Fruit fly (Drosophila melanogaster) whole organism, embryonic: ENCODE measurements around the gene Drice.

Experiments used
- Ada2b ChIP-seq: fragments of 200-800 bp; sonication (Bioruptor generic); IDR thresholded peaks from 2 replicates; pipeline ENCODE4 v1.3.6; 2022; ENCODE audit warnings: missing biosample characterization, missing genetic modification characterization
- Atf3 ChIP-seq: fragments of 200-800 bp; sonication (Bioruptor generic); optimal IDR thresholded peaks from 3 replicates; lab custom pipeline; 2016; ENCODE audit warnings: missing biosample characterization, missing genetic modification characterization
- Bgb ChIP-seq: fragments of 200-800 bp; sonication (Bioruptor generic); IDR thresholded peaks from 2 replicates; pipeline ENCODE4 v1.3.6; 2022; ENCODE audit warnings: missing biosample characterization, missing genetic modification characterization; ENCODE audit not compliant: partially characterized antibody
- CG10209 ChIP-seq: fragments of 200-800 bp; sonication (Bioruptor generic); optimal IDR thresholded peaks from 3 replicates; lab custom pipeline; 2017; ENCODE audit warnings: missing biosample characterization, mild to moderate bottlenecking, missing genetic modification characterization, missing genetic modification reagents
- CG11456 ChIP-seq: fragments of 200-800 bp; sonication (Bioruptor generic); IDR thresholded peaks from 3 replicates; pipeline ENCODE4 v1.3.6; 2022; ENCODE audit warnings: missing biosample characterization, missing genetic modification characterization
- CG12236 ChIP-seq: fragments of 200-800 bp; sonication (Bioruptor generic); optimal IDR thresholded peaks from 2 replicates; lab custom pipeline; 2016; ENCODE audit warnings: missing biosample characterization, missing genetic modification characterization
- CG12299 ChIP-seq: fragments of 200-800 bp; sonication (Bioruptor generic); optimal IDR thresholded peaks from 2 replicates; lab custom pipeline; 2018; ENCODE audit warnings: missing biosample characterization, mild to moderate bottlenecking, missing genetic modification characterization
- CG14014 ChIP-seq: fragments of 200-800 bp; sonication (Bioruptor generic); IDR thresholded peaks from 2 replicates; pipeline ENCODE4 v1.3.6; 2022; ENCODE audit warnings: missing biosample characterization, missing genetic modification characterization
- CG15073 ChIP-seq: fragments of 200-800 bp; sonication (Bioruptor generic); optimal IDR thresholded peaks from 2 replicates; lab custom pipeline; 2016; ENCODE audit warnings: missing biosample characterization, missing genetic modification characterization
- CG1529 ChIP-seq: fragments of 200-800 bp; sonication (Bioruptor generic); optimal IDR thresholded peaks from 3 replicates; lab custom pipeline; 2018; ENCODE audit warnings: missing biosample characterization, missing genetic modification characterization
- CG15514 ChIP-seq: fragments of 200-800 bp; sonication (Bioruptor generic); optimal IDR thresholded peaks from 3 replicates; lab custom pipeline; 2017; ENCODE audit warnings: missing biosample characterization, missing genetic modification characterization, mild to moderate bottlenecking, moderate library complexity, missing genetic modification reagents
- CG15696 ChIP-seq: fragments of 200-800 bp; sonication (Bioruptor generic); optimal IDR thresholded peaks from 2 replicates; lab custom pipeline; 2019; ENCODE audit warnings: missing biosample characterization, mild to moderate bottlenecking, missing genetic modification characterization, moderate library complexity
- CG17186 ChIP-seq: fragments of 200-800 bp; sonication (Bioruptor generic); optimal IDR thresholded peaks from 3 replicates; lab custom pipeline; 2017; ENCODE audit warnings: missing biosample characterization, missing genetic modification reagents, missing genetic modification characterization
- CG1832 ChIP-seq: fragments of 200-800 bp; sonication (Bioruptor generic); optimal IDR thresholded peaks from 2 replicates; lab custom pipeline; 2017; ENCODE audit warnings: missing biosample characterization, mild to moderate bottlenecking, missing genetic modification characterization, inconsistent platforms
- CG34224 ChIP-seq: fragments of 200-800 bp; sonication (Bioruptor generic); IDR thresholded peaks from 3 replicates; pipeline ENCODE4 v1.3.6; 2022; ENCODE audit warnings: missing biosample characterization, missing genetic modification characterization; ENCODE audit not compliant: partially characterized antibody
- CG34422 ChIP-seq: fragments of 200-800 bp; sonication (Bioruptor generic); IDR thresholded peaks from 3 replicates; pipeline ENCODE4 v1.3.6; 2022; ENCODE audit warnings: missing biosample characterization, missing genetic modification characterization
- CG4617 ChIP-seq: fragments of 200-800 bp; sonication (Bioruptor generic); optimal IDR thresholded peaks from 3 replicates; lab custom pipeline; 2016; ENCODE audit warnings: missing biosample characterization, missing genetic modification characterization, borderline replicate concordance
- CG7357 ChIP-seq: fragments of 200-800 bp; sonication (Bioruptor generic); IDR thresholded peaks from 3 replicates; pipeline ENCODE4 v1.3.6; 2022; ENCODE audit warnings: missing biosample characterization, missing genetic modification characterization
- CG8281 ChIP-seq: fragments of 200-800 bp; sonication (Bioruptor generic); optimal IDR thresholded peaks from 2 replicates; lab custom pipeline; 2018; ENCODE audit warnings: missing biosample characterization, mild to moderate bottlenecking, missing genetic modification characterization, moderate library complexity
- CG9932 ChIP-seq: fragments of 200-800 bp; sonication (Bioruptor generic); IDR thresholded peaks from 2 replicates; pipeline ENCODE4 v1.3.6; 2022; ENCODE audit warnings: missing biosample characterization, missing genetic modification characterization
- Camta ChIP-seq: fragments of 200-800 bp; sonication (Bioruptor generic); optimal IDR thresholded peaks from 2 replicates; lab custom pipeline; 2016; ENCODE audit warnings: missing biosample characterization, missing genetic modification characterization
- Dad ChIP-seq: fragments of 200-800 bp; sonication (Bioruptor generic); optimal IDR thresholded peaks from 3 replicates; lab custom pipeline; 2016; ENCODE audit warnings: missing biosample characterization, missing genetic modification characterization
- Doc2 ChIP-seq: fragments of 200-800 bp; sonication (Bioruptor generic); IDR thresholded peaks from 2 replicates; pipeline ENCODE4 v1.3.6; 2022; ENCODE audit warnings: missing biosample characterization, missing genetic modification characterization
- Doc3 ChIP-seq: fragments of 200-800 bp; sonication (Bioruptor generic); IDR thresholded peaks from 3 replicates; pipeline ENCODE4 v1.3.6; 2022; ENCODE audit warnings: missing biosample characterization, missing genetic modification characterization; ENCODE audit not compliant: partially characterized antibody
- Dref ChIP-seq: fragments of 200-800 bp; sonication (Bioruptor generic); IDR thresholded peaks from 2 replicates; pipeline ENCODE4 v1.3.6; 2022; ENCODE audit warnings: missing biosample characterization, missing genetic modification characterization
- GATAe ChIP-seq: fragments of 200-800 bp; sonication (Bioruptor generic); conservative IDR thresholded peaks from 2 replicates; pipeline ENCODE4 v1.3.6; 2022; ENCODE audit warnings: missing biosample characterization, missing genetic modification characterization
- Hr39 ChIP-seq: fragments of >200 bp; optimal IDR thresholded peaks from 2 replicates; lab custom pipeline; 2017
- NC2β ChIP-seq: fragments of 200-800 bp; sonication (Bioruptor generic); optimal IDR thresholded peaks from 2 replicates; lab custom pipeline; 2016; ENCODE audit warnings: missing biosample characterization, missing genetic modification characterization
- Optix ChIP-seq: fragments of 200-800 bp; sonication (Bioruptor generic); IDR thresholded peaks from 3 replicates; pipeline ENCODE4 v1.3.6; 2022; ENCODE audit warnings: missing biosample characterization, missing genetic modification characterization
- Pdp1 ChIP-seq, 2 experiments: fragments of 200-800 bp; sonication (Bioruptor generic); optimal IDR thresholded peaks; 3 replicates each; lab custom pipeline; 2016; ENCODE audit warnings: missing biosample characterization in 2 of 2, missing genetic modification characterization in 2 of 2, mild to moderate bottlenecking in 1 of 2, moderate library complexity in 1 of 2
- TFAM ChIP-seq: fragments of 200-800 bp; sonication (Bioruptor generic); optimal IDR thresholded peaks from 2 replicates; lab custom pipeline; 2017; ENCODE audit warnings: missing biosample characterization, missing genetic modification characterization, inconsistent platforms
- cad ChIP-seq: fragments of >200 bp; optimal IDR thresholded peaks from 2 replicates; lab custom pipeline; 2017; ENCODE audit warnings: missing biosample characterization, missing genetic modification characterization
- chn ChIP-seq: fragments of 200-800 bp; sonication (Bioruptor generic); optimal IDR thresholded peaks from 2 replicates; lab custom pipeline; 2016; ENCODE audit warnings: missing biosample characterization, missing genetic modification characterization
- da ChIP-seq: fragments of 200-800 bp; sonication (Bioruptor generic); optimal IDR thresholded peaks from 2 replicates; lab custom pipeline; 2016; ENCODE audit warnings: missing biosample characterization, missing genetic modification characterization
- ems ChIP-seq: fragments of 200-800 bp; sonication (Bioruptor generic); optimal IDR thresholded peaks from 3 replicates; lab custom pipeline; 2016; ENCODE audit warnings: missing biosample characterization, missing genetic modification characterization
- eve ChIP-seq, 2 experiments: fragments of >200 bp; optimal IDR thresholded peaks; 2 replicates each; lab custom pipeline; 2017; ENCODE audit warnings: missing biosample characterization in 2 of 2, missing genetic modification characterization in 2 of 2
- gce ChIP-seq: fragments of 200-800 bp; sonication (Bioruptor generic); IDR thresholded peaks from 3 replicates; pipeline ENCODE4 v1.3.6; 2022; ENCODE audit warnings: missing biosample characterization, missing genetic modification characterization
- insv ChIP-seq, 2 experiments: fragments of 200-800 bp; sonication (Bioruptor generic); optimal IDR thresholded peaks; 3 replicates each; lab custom pipeline; 2016 to 2018; ENCODE audit warnings: missing biosample characterization in 2 of 2, missing genetic modification characterization in 2 of 2
- lab ChIP-seq: fragments of 200-800 bp; sonication (Bioruptor generic); optimal IDR thresholded peaks from 3 replicates; lab custom pipeline; 2017; ENCODE audit warnings: missing biosample characterization, missing genetic modification characterization, mild to moderate bottlenecking, moderate library complexity, missing genetic modification reagents
- lmd ChIP-seq: fragments of 200-800 bp; sonication (Bioruptor generic); IDR thresholded peaks from 2 replicates; pipeline ENCODE4 v1.3.6; 2022; ENCODE audit warnings: missing biosample characterization, missing genetic modification characterization
- lola ChIP-seq, 3 experiments: fragments of >200 bp in 2 of 3; fragments of 200-800 bp in 1 of 3; sonication (Bioruptor generic) in 1 of 3; optimal IDR thresholded peaks; 2 replicates each; lab custom pipeline; 2017 to 2019; ENCODE audit warnings: missing biosample characterization in 3 of 3, missing genetic modification characterization in 3 of 3, mild to moderate bottlenecking in 1 of 3, moderate library complexity in 1 of 3
- nerfin-2 ChIP-seq: fragments of 200-800 bp; sonication (Bioruptor generic); IDR thresholded peaks from 2 replicates; pipeline ENCODE4 v1.3.6; 2022; ENCODE audit warnings: missing biosample characterization, missing genetic modification characterization; ENCODE audit not compliant: partially characterized antibody
- prd ChIP-seq, 3 experiments: fragments of >200 bp in 2 of 3; fragments of 200-800 bp in 1 of 3; sonication (Bioruptor generic) in 1 of 3; optimal IDR thresholded peaks in 2 of 3; IDR thresholded peaks in 1 of 3; 2 replicates in 2 of 3; 3 replicates in 1 of 3; pipeline versions ENCODE4 v1.3.6 to Lab custom; 2017 to 2022; ENCODE audit warnings: missing biosample characterization in 1 of 3, missing genetic modification characterization in 1 of 3
- rib ChIP-seq: fragments of 200-800 bp; sonication (Bioruptor generic); IDR thresholded peaks from 2 replicates; pipeline ENCODE4 v1.3.6; 2022; ENCODE audit warnings: missing biosample characterization, missing genetic modification characterization
- schlank ChIP-seq: fragments of 200-800 bp; sonication (Bioruptor generic); optimal IDR thresholded peaks from 2 replicates; lab custom pipeline; 2018; ENCODE audit warnings: missing biosample characterization, mild to moderate bottlenecking, missing genetic modification characterization
- sisA ChIP-seq: fragments of 200-800 bp; sonication (Bioruptor generic); IDR thresholded peaks from 2 replicates; pipeline ENCODE4 v1.3.6; 2022; ENCODE audit warnings: missing biosample characterization, missing genetic modification characterization
- usp ChIP-seq: fragments of >200 bp; optimal IDR thresholded peaks from 2 replicates; lab custom pipeline; 2017; ENCODE audit warnings: missing biosample characterization, missing genetic modification characterization
- zfh2 ChIP-seq: fragments of 200-800 bp; sonication (Bioruptor generic); optimal IDR thresholded peaks from 2 replicates; lab custom pipeline; 2016; ENCODE audit warnings: missing biosample characterization, missing genetic modification characterization

The Drice gene

dm6 chr3R:29802753-29803313 lies 3.4 kb downstream of the Drice start, which contains the start of the genes Etfb and CG7789 (continued):
- TF ChIP-seq Doc2 (GFP tag; lab: Robert Waterston, UW) (no peak), lola (GFP tag; optimal IDR thresholded peaks at IDR 0.05; lab: Kevin White, UChicago) (peak in 1 of 3 experiments; percentile 43), lab (GFP tag; lab: Kevin White, UChicago) (no peak), CG1832 (GFP tag; lab: Kevin White, UChicago) (no peak), Pdp1 (GFP tag; optimal IDR thresholded peaks at IDR 0.05; lab: Kevin White, UChicago) (peak; percentile 78 to 87), CG34422 (GFP tag; lab: Robert Waterston, UW) (peak; percentile 93), CG4617 (GFP tag; lab: Kevin White, UChicago) (peak; percentile 91), Hr39 (lab: Kevin White, UChicago) (no peak), TFAM (no peak), rib (GFP tag; lab: Robert Waterston, UW) (peak; percentile 75), schlank (tag; lab: Kevin White, UChicago) (peak; percentile 72)

dm6 chr3R:29806682-29807393 lies 7.4 kb downstream of the Drice start, which contains the start of the genes ca and ncd:
TSS of gene ca (plus strand) at chr3R:29806811.
TSS of gene ncd (minus strand) at chr3R:29807127.
- TF ChIP-seq CG34224 (GFP tag; lab: Robert Waterston, UW) (peak; percentile 58), CG12299 (tag; lab: Kevin White, UChicago) (no peak), CG7357 (GFP tag; lab: Robert Waterston, UW) (no peak), NC2β (no peak), CG14014 (GFP tag; lab: Robert Waterston, UW) (no peak), gce (GFP tag; lab: Robert Waterston, UW) (no peak), CG15073 (GFP tag; lab: Kevin White, UChicago) (no peak), GATAe (GFP tag; lab: Robert Waterston, UW) (no peak), da (GFP tag; lab: Kevin White, UChicago) (no peak), prd (optimal IDR thresholded peaks at IDR 0.05; lab: Kevin White, UChicago) (no peak), prd (GFP tag; IDR thresholded peaks at IDR 0.05; lab: Robert Waterston, UW) (no peak), Optix (GFP tag; lab: Robert Waterston, UW) (no peak), Doc3 (GFP tag; lab: Robert Waterston, UW) (0 out of 3 replicates have a peak, but pooled peaks have one; percentile 42), CG15696 (tag; lab: Kevin White, UChicago) (no peak), CG15514 (GFP tag; lab: Kevin White, UChicago) (no peak), Ada2b (GFP tag; lab: Robert Waterston, UW) (no peak), CG10209 (GFP tag; lab: Kevin White, UChicago) (no peak), CG9932 (GFP tag; lab: Robert Waterston, UW) (no peak), CG12236 (GFP tag; lab: Kevin White, UChicago) (no peak), lmd (GFP tag; lab: Robert Waterston, UW) (no peak), CG17186 (GFP tag; lab: Kevin White, UChicago) (peak; percentile 6), insv (GFP tag; optimal IDR thresholded peaks at IDR 0.05; lab: Kevin White, UChicago) (peak; percentile 46 to 95), eve (GFP tag; optimal IDR thresholded peaks at IDR 0.05; lab: Kevin White, UChicago) (no peak), CG1529 (GFP tag; lab: Kevin White, UChicago) (no peak), Bgb (GFP tag; lab: Robert Waterston, UW) (peak; percentile 77), CG8281 (tag; lab: Kevin White, UChicago) (no peak), cad (GFP tag; lab: Kevin White, UChicago) (no peak), nerfin-2 (peak; percentile 24; the same call in 1 of the 2 replicates), CG11456 (GFP tag; lab: Robert Waterston, UW) (no peak), zfh2 (no peak), Camta (no peak), sisA (GFP tag; lab: Robert Waterston, UW) (no peak), Dref (GFP tag; lab: Robert Waterston, UW) (peak; percentile 49), Dad (GFP tag; lab: Kevin White, UChicago) (peak; percentile 6), usp (GFP tag; lab: Kevin White, UChicago) (no peak), Atf3 (GFP tag; lab: Kevin White, UChicago) (no peak), ems (GFP tag; lab: Kevin White, UChicago) (no peak), chn (no peak)
